Fruit fly (Drosophila melanogaster) whole organism, embryonic: Measurements from ENCODE around the gene CG13248.

Experiments
- BEAF-32 ChIP-seq: fragments of 200-800 bp; sonication (Bioruptor generic); optimal IDR thresholded peaks from 3 replicates; lab custom pipeline; 2017; ENCODE audit warnings: missing biosample characterization, missing genetic modification characterization, mild to moderate bottlenecking, moderate library complexity, missing genetic modification reagents
- CG10959 ChIP-seq: fragments of 200-800 bp; sonication (Bioruptor generic); IDR thresholded peaks from 2 replicates; pipeline ENCODE4 v1.3.6; 2022; ENCODE audit warnings: missing biosample characterization, missing genetic modification characterization
- CG12391 ChIP-seq: fragments of 200-800 bp; sonication (Bioruptor generic); optimal IDR thresholded peaks from 3 replicates; lab custom pipeline; 2018; ENCODE audit warnings: missing biosample characterization, mild to moderate bottlenecking, missing genetic modification characterization, moderate library complexity
- CG13624 ChIP-seq: fragments of 200-800 bp; sonication (Bioruptor generic); optimal IDR thresholded peaks from 2 replicates; lab custom pipeline; 2016; ENCODE audit warnings: missing biosample characterization, missing genetic modification characterization
- CG1529 ChIP-seq: fragments of 200-800 bp; sonication (Bioruptor generic); optimal IDR thresholded peaks from 3 replicates; lab custom pipeline; 2018; ENCODE audit warnings: missing biosample characterization, missing genetic modification characterization
- CG16815 ChIP-seq: fragments of 200-800 bp; sonication (Bioruptor generic); optimal IDR thresholded peaks from 3 replicates; lab custom pipeline; 2017; ENCODE audit warnings: missing biosample characterization, mild to moderate bottlenecking, missing genetic modification characterization
- CG18262 ChIP-seq: fragments of 200-800 bp; optimal IDR thresholded peaks from 3 replicates; lab custom pipeline; 2019; ENCODE audit warnings: missing biosample characterization, mild to moderate bottlenecking, missing genetic modification characterization, moderate library complexity
- CG18619 ChIP-seq: fragments of 200-800 bp; sonication (Bioruptor generic); optimal IDR thresholded peaks from 3 replicates; lab custom pipeline; 2017; ENCODE audit warnings: missing biosample characterization, mild to moderate bottlenecking, missing genetic modification characterization
- CG2116 ChIP-seq: fragments of 200-800 bp; sonication (Bioruptor generic); optimal IDR thresholded peaks from 3 replicates; lab custom pipeline; 2018; ENCODE audit warnings: missing biosample characterization, mild to moderate bottlenecking, missing genetic modification characterization
- CG2202 ChIP-seq: fragments of 200-800 bp; sonication (Bioruptor generic); optimal IDR thresholded peaks from 2 replicates; lab custom pipeline; 2018; ENCODE audit warnings: missing biosample characterization, mild to moderate bottlenecking, missing genetic modification characterization
- CG2678 ChIP-seq: fragments of 200-800 bp; sonication (Bioruptor generic); optimal IDR thresholded peaks from 3 replicates; lab custom pipeline; 2019; ENCODE audit warnings: missing biosample characterization, mild to moderate bottlenecking, missing genetic modification characterization, moderate library complexity
- CG32767 ChIP-seq: fragments of 200-800 bp; sonication (Bioruptor generic); IDR thresholded peaks from 2 replicates; pipeline ENCODE4 v1.3.6; 2022; ENCODE audit warnings: missing biosample characterization, missing genetic modification characterization
- CG4328 ChIP-seq: fragments of 200-800 bp; sonication (Bioruptor generic); optimal IDR thresholded peaks from 3 replicates; lab custom pipeline; 2017; ENCODE audit warnings: missing biosample characterization, missing genetic modification reagents, missing genetic modification characterization
- CG6254 ChIP-seq: fragments of 200-800 bp; sonication (Bioruptor generic); optimal IDR thresholded peaks from 3 replicates; lab custom pipeline; 2017; ENCODE audit warnings: mild to moderate bottlenecking, missing biosample characterization, missing genetic modification reagents, missing genetic modification characterization
- CG7928 ChIP-seq: fragments of 200-800 bp; sonication (Bioruptor generic); optimal IDR thresholded peaks from 2 replicates; lab custom pipeline; 2017; ENCODE audit warnings: missing biosample characterization, mild to moderate bottlenecking, missing genetic modification characterization
- CG8281 ChIP-seq: fragments of 200-800 bp; sonication (Bioruptor generic); optimal IDR thresholded peaks from 2 replicates; lab custom pipeline; 2018; ENCODE audit warnings: missing biosample characterization, mild to moderate bottlenecking, missing genetic modification characterization, moderate library complexity
- CoRest ChIP-seq: fragments of 200-800 bp; sonication (Bioruptor generic); optimal IDR thresholded peaks from 3 replicates; lab custom pipeline; 2018; ENCODE audit warnings: missing biosample characterization, mild to moderate bottlenecking, missing genetic modification characterization, moderate library complexity
- Dbx ChIP-seq: fragments of 200-800 bp; sonication (Bioruptor generic); IDR thresholded peaks from 3 replicates; pipeline ENCODE4 v1.3.6; 2022; ENCODE audit warnings: missing biosample characterization, missing genetic modification characterization
- Elba2 ChIP-seq: fragments of 200-800 bp; sonication (Bioruptor generic); optimal IDR thresholded peaks from 3 replicates; lab custom pipeline; 2016; ENCODE audit warnings: missing biosample characterization, missing genetic modification characterization
- H15 ChIP-seq: fragments of 200-800 bp; sonication (Bioruptor generic); IDR thresholded peaks from 3 replicates; pipeline ENCODE4 v1.3.6; 2022; ENCODE audit warnings: missing biosample characterization, missing genetic modification characterization
- Hand ChIP-seq: fragments of 200-800 bp; sonication (Bioruptor generic); optimal IDR thresholded peaks from 2 replicates; lab custom pipeline; 2017; ENCODE audit warnings: mild to moderate bottlenecking, missing biosample characterization, missing genetic modification reagents, missing genetic modification characterization
- Meics ChIP-seq: fragments of 200-800 bp; sonication (Bioruptor generic); optimal IDR thresholded peaks from 2 replicates; lab custom pipeline; 2017; ENCODE audit warnings: missing biosample characterization, mild to moderate bottlenecking, missing genetic modification characterization
- Mes4 ChIP-seq: fragments of 200-800 bp; sonication (Bioruptor generic); optimal IDR thresholded peaks from 2 replicates; lab custom pipeline; 2016; ENCODE audit warnings: missing biosample characterization, missing genetic modification characterization
- Neu2 ChIP-seq: fragments of 200-800 bp; sonication (Bioruptor generic); optimal IDR thresholded peaks from 3 replicates; lab custom pipeline; 2016; ENCODE audit warnings: missing biosample characterization, missing genetic modification characterization, borderline replicate concordance
- Sox102F ChIP-seq: fragments of 200-800 bp; sonication (Bioruptor generic); optimal IDR thresholded peaks from 2 replicates; lab custom pipeline; 2018; ENCODE audit warnings: missing biosample characterization, mild to moderate bottlenecking, missing genetic modification characterization, moderate library complexity
- Taf1 ChIP-seq: fragments of 200-800 bp; sonication (Bioruptor generic); IDR thresholded peaks from 2 replicates; pipeline ENCODE4 v1.3.6; 2022; ENCODE audit warnings: missing biosample characterization, missing genetic modification characterization
- Trl ChIP-seq, 3 experiments: fragments of >200 bp in 2 of 3; fragments of 200-800 bp in 1 of 3; sonication (Bioruptor generic) in 1 of 3; optimal IDR thresholded peaks; 2 replicates in 1 of 3; 3 replicates in 2 of 3; lab custom pipeline; 2016 to 2017; ENCODE audit warnings: missing biosample characterization in 1 of 3, missing genetic modification characterization in 1 of 3
- Xbp1 ChIP-seq: fragments of 200-800 bp; sonication (Bioruptor generic); optimal IDR thresholded peaks from 3 replicates; lab custom pipeline; 2016; ENCODE audit warnings: missing biosample characterization, mild to moderate bottlenecking, missing genetic modification characterization
- ara ChIP-seq: fragments of 200-800 bp; sonication (Bioruptor generic); IDR thresholded peaks from 2 replicates; pipeline ENCODE4 v1.3.6; 2022; ENCODE audit warnings: missing biosample characterization, missing genetic modification characterization
- ase ChIP-seq: fragments of 200-800 bp; sonication (Bioruptor generic); IDR thresholded peaks from 3 replicates; pipeline ENCODE4 v1.3.6; 2022; ENCODE audit warnings: missing biosample characterization, missing genetic modification characterization
- chn ChIP-seq: fragments of 200-800 bp; sonication (Bioruptor generic); optimal IDR thresholded peaks from 2 replicates; lab custom pipeline; 2016; ENCODE audit warnings: missing biosample characterization, missing genetic modification characterization
- en ChIP-seq: fragments of 200-800 bp; sonication (Bioruptor generic); optimal IDR thresholded peaks from 2 replicates; lab custom pipeline; 2016; ENCODE audit warnings: missing biosample characterization, missing genetic modification characterization
- gsb ChIP-seq: fragments of 200-800 bp; sonication (Bioruptor generic); IDR thresholded peaks from 2 replicates; pipeline ENCODE4 v1.3.6; 2022; ENCODE audit warnings: missing biosample characterization, missing genetic modification characterization
- hth ChIP-seq: fragments of >200 bp; optimal IDR thresholded peaks from 2 replicates; lab custom pipeline; 2017; ENCODE audit warnings: inconsistent platforms
- ind ChIP-seq: fragments of 200-800 bp; sonication (Bioruptor generic); optimal IDR thresholded peaks from 3 replicates; lab custom pipeline; 2016; ENCODE audit warnings: missing biosample characterization, missing genetic modification characterization
- kni ChIP-seq: fragments of 200-800 bp; sonication (Bioruptor generic); optimal IDR thresholded peaks from 3 replicates; lab custom pipeline; 2017; ENCODE audit warnings: mild to moderate bottlenecking, missing biosample characterization, missing genetic modification reagents, missing genetic modification characterization
- lab ChIP-seq: fragments of 200-800 bp; sonication (Bioruptor generic); optimal IDR thresholded peaks from 3 replicates; lab custom pipeline; 2017; ENCODE audit warnings: missing biosample characterization, missing genetic modification characterization, mild to moderate bottlenecking, moderate library complexity, missing genetic modification reagents
- lbe ChIP-seq: fragments of 200-800 bp; sonication (Bioruptor generic); optimal IDR thresholded peaks from 2 replicates; lab custom pipeline; 2016; ENCODE audit warnings: missing biosample characterization, mild to moderate bottlenecking, missing genetic modification characterization
- lmd ChIP-seq: fragments of 200-800 bp; sonication (Bioruptor generic); IDR thresholded peaks from 2 replicates; pipeline ENCODE4 v1.3.6; 2022; ENCODE audit warnings: missing biosample characterization, missing genetic modification characterization
- mirr ChIP-seq: fragments of 200-800 bp; sonication (Bioruptor generic); optimal IDR thresholded peaks from 3 replicates; lab custom pipeline; 2018; ENCODE audit warnings: missing biosample characterization, mild to moderate bottlenecking, missing genetic modification characterization
- nau ChIP-seq: fragments of 200-800 bp; sonication (Bioruptor generic); optimal IDR thresholded peaks from 3 replicates; lab custom pipeline; 2017; ENCODE audit warnings: missing biosample characterization, mild to moderate bottlenecking, missing genetic modification characterization, missing genetic modification reagents
- salm ChIP-seq: fragments of 200-800 bp; sonication (Bioruptor generic); optimal IDR thresholded peaks from 2 replicates; lab custom pipeline; 2018; ENCODE audit warnings: missing biosample characterization, mild to moderate bottlenecking, missing genetic modification characterization
- seq ChIP-seq: fragments of 200-800 bp; sonication (Bioruptor generic); IDR thresholded peaks from 2 replicates; pipeline ENCODE4 v1.3.6; 2022; ENCODE audit warnings: missing biosample characterization, missing genetic modification characterization
- sim ChIP-seq: fragments of 200-800 bp; sonication (Bioruptor generic); IDR thresholded peaks from 2 replicates; pipeline ENCODE4 v1.3.6; 2022; ENCODE audit warnings: missing biosample characterization, missing genetic modification characterization
- sisA ChIP-seq: fragments of 200-800 bp; sonication (Bioruptor generic); IDR thresholded peaks from 2 replicates; pipeline ENCODE4 v1.3.6; 2022; ENCODE audit warnings: missing biosample characterization, missing genetic modification characterization
- slou ChIP-seq: fragments of 200-800 bp; sonication (Bioruptor generic); optimal IDR thresholded peaks from 3 replicates; lab custom pipeline; 2016; ENCODE audit warnings: missing biosample characterization, missing genetic modification characterization
- ssp ChIP-seq: fragments of 200-800 bp; sonication (Bioruptor generic); IDR thresholded peaks from 2 replicates; pipeline ENCODE4 v1.3.6; 2022; ENCODE audit warnings: missing biosample characterization, missing genetic modification characterization
- stc ChIP-seq: fragments of 200-800 bp; sonication (Bioruptor generic); IDR thresholded peaks from 2 replicates; pipeline ENCODE4 v1.3.6; 2022; ENCODE audit warnings: missing biosample characterization, missing genetic modification characterization
- z ChIP-seq: fragments of 200-800 bp; sonication (Bioruptor generic); IDR thresholded peaks from 3 replicates; pipeline ENCODE4 v1.3.6; 2022; ENCODE audit warnings: missing biosample characterization, missing genetic modification characterization

The CG13248 gene

DNA sequence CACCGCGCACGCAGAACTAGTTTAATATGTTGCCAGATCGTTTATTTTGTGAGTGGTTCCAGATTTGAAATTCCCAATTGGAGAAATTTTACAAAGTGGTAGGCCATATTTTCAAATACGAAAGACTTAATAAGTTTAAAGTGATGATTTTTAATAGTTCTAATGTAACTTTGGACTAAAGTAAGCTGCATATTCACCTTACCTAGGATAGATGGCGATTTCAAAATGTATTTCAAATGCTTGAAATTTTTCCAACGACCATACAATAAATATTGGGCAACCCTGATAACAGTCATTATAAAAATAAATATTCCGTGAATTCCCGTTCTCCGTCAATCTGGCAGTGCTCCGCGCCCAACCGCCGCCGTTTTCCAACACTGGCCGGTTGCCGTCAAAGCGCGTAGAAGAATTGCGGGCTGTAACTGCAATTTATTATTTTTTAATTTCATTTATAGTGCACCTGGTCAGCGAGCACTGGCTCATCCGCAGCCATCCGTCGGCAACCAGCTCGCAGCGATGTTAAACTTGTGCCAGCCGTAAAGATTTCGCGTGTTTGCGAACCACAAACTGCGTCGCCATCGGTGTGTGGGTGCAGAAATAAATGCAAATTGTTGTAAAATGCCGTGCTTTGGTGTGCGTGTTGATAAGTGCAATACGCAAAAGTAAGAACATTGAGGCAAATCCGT lies 34.3 kb downstream of the CG13248 start, which contains the start of the genes Ide and RhoBTB (continued):
- no peak for TF ChIP-seq z (GFP tag; lab: Robert Waterston, UW)
- TF ChIP-seq ara (GFP tag; lab: Robert Waterston, UW), result 0 out of 2 replicates have a peak, but pooled peaks have one; percentile 41
- TF ChIP-seq mirr, result no peak
- TF ChIP-seq CG7928 (GFP tag; lab: Kevin White, UChicago), result peak; percentile 57
- TF ChIP-seq Trl (optimal IDR thresholded peaks at IDR 0.05; lab: Kevin White, UChicago), result peak in 1 of 2 experiments; percentile 23
- TF ChIP-seq Trl (GFP tag; optimal IDR thresholded peaks at IDR 0.05; lab: Kevin White, UChicago), result peak; percentile 86
- peak; percentile 58 for TF ChIP-seq BEAF-32 (GFP tag; lab: Kevin White, UChicago)
- peak; percentile 86 for TF ChIP-seq chn
- TF ChIP-seq stc (GFP tag; lab: Robert Waterston, UW), result peak; percentile 23; the same call in 1 of the 2 replicates
- TF ChIP-seq lbe (GFP tag; lab: Kevin White, UChicago), result peak; percentile 37
- no peak for TF ChIP-seq CG6254 (GFP tag; lab: Kevin White, UChicago)
- no peak for TF ChIP-seq Neu2 (GFP tag; lab: Kevin White, UChicago)
- TF ChIP-seq lmd (GFP tag; lab: Robert Waterston, UW), result peak; percentile 85
- TF ChIP-seq Hand (GFP tag; lab: Kevin White, UChicago), result no peak
- peak; percentile 94 for TF ChIP-seq Elba2
- TF ChIP-seq gsb (GFP tag; lab: Robert Waterston, UW), result no peak
- peak; percentile 88 for TF ChIP-seq Xbp1 (GFP tag; lab: Kevin White, UChicago)
- no peak for TF ChIP-seq hth
- TF ChIP-seq CG2116 (GFP tag; lab: Kevin White, UChicago), result peak; percentile 79
- no peak for TF ChIP-seq CG2202 (tag; lab: Kevin White, UChicago)
- TF ChIP-seq nau (GFP tag; lab: Kevin White, UChicago), result no peak
- TF ChIP-seq kni (GFP tag; lab: Kevin White, UChicago), result peak; percentile 68
- peak; percentile 93 for TF ChIP-seq ind
- TF ChIP-seq ssp, result peak; percentile 67; the same call in 1 of the 2 replicates
- peak; percentile 86 for TF ChIP-seq Dbx
- peak; percentile 78 for TF ChIP-seq lab (GFP tag; lab: Kevin White, UChicago)
- TF ChIP-seq CG13624 (GFP tag; lab: Kevin White, UChicago), result peak; percentile 90
- peak; percentile 34; the same call in 1 of the 2 replicates for TF ChIP-seq seq (GFP tag; lab: Robert Waterston, UW)
- peak; percentile 80 for TF ChIP-seq CG18619 (GFP tag; lab: Kevin White, UChicago)
- peak; percentile 71 for TF ChIP-seq Meics
- peak; percentile 87 for TF ChIP-seq CG2678 (tag; lab: Kevin White, UChicago)
- peak; percentile 84 for TF ChIP-seq sisA (GFP tag; lab: Robert Waterston, UW)
- peak; percentile 44; the same call in 2 of the 3 replicates for TF ChIP-seq ase (GFP tag; lab: Robert Waterston, UW)
- peak; percentile 73 for TF ChIP-seq Sox102F (GFP tag; lab: Kevin White, UChicago)
- TF ChIP-seq sim (GFP tag; lab: Robert Waterston, UW), result no peak
- peak; percentile 70 for TF ChIP-seq slou (GFP tag; lab: Kevin White, UChicago)
- peak; percentile 60 for TF ChIP-seq CG8281
- no peak for TF ChIP-seq CG18262
- peak; percentile 52 for TF ChIP-seq en (GFP tag; lab: Kevin White, UChicago)
- peak; percentile 47 for TF ChIP-seq Mes4
- no peak for TF ChIP-seq CG10959
- peak; percentile 83 for TF ChIP-seq CG16815
- TF ChIP-seq CG1529, result peak; percentile 5
- TF ChIP-seq CG32767 (GFP tag; lab: Robert Waterston, UW), result no peak
- TF ChIP-seq CoRest (tag; lab: Kevin White, UChicago), result peak; percentile 96
- no peak; the same call in 2 of the 3 replicates for TF ChIP-seq H15
- TF ChIP-seq CG4328, result peak; percentile 76
- TF ChIP-seq Taf1 (GFP tag; lab: Robert Waterston, UW), result peak; percentile 62; the same call in 1 of the 2 replicates
- no peak for TF ChIP-seq salm
- peak; percentile 84 for TF ChIP-seq CG12391
